Worm (Caenorhabditis elegans) whole organism, L4 larva: ENCODE measurements around the gene Y97E10AR.3.
A peak's percentile ranks its signal among the peaks of the same experiment; 100 is the strongest.

Experiments
- F26F4.8 ChIP-seq: fragments of 200-800 bp; sonication (Bioruptor generic); conservative IDR thresholded peaks from 2 replicates; pipeline ENCODE4 v1.3.6; 2022; ENCODE audit warnings: missing genetic modification characterization, missing compliant biosample characterization
- R02D3.7 ChIP-seq: fragments of 150-350 bp; sonication (generic microtip); optimal IDR thresholded peaks from 3 replicates; lab custom pipeline; 2014; ENCODE audit warnings: missing biosample characterization, missing genetic modification characterization
- aha-1 ChIP-seq: fragments of 150-350 bp; peaks from one replicate; lab custom pipeline; 2014; ENCODE audit warnings: missing biosample characterization, missing genetic modification characterization
- arid-1 ChIP-seq: fragments of 200-800 bp; sonication (Bioruptor generic); conservative IDR thresholded peaks from 2 replicates; pipeline ENCODE4 v1.3.6; 2022; ENCODE audit warnings: missing genetic modification reagents, missing genetic modification characterization, missing compliant biosample characterization
- ceh-28 ChIP-seq: fragments of 150-350 bp; optimal IDR thresholded peaks from 2 replicates; lab custom pipeline; 2014; ENCODE audit warnings: missing biosample characterization, missing genetic modification reagents, missing genetic modification characterization
- ceh-32 ChIP-seq: sonication (generic microtip); optimal IDR thresholded peaks from 2 replicates; lab custom pipeline; 2016; ENCODE audit warnings: mild to moderate bottlenecking, missing genetic modification characterization, missing compliant biosample characterization; ENCODE audit not compliant: poor library complexity
- cey-2 ChIP-seq: sonication (generic microtip); optimal IDR thresholded peaks from 3 replicates; lab custom pipeline; 2017; ENCODE audit warnings: missing genetic modification characterization, mild to moderate bottlenecking, missing compliant biosample characterization, antibody characterized with exemption, borderline replicate concordance; ENCODE audit not compliant: insufficient read depth
- daf-12 ChIP-seq: fragments of 150-350 bp; optimal IDR thresholded peaks from 2 replicates; lab custom pipeline; 2014; ENCODE audit warnings: missing biosample characterization, missing genetic modification reagents, missing genetic modification characterization
- daf-8 ChIP-seq: fragments of 200-800 bp; sonication (Bioruptor generic); IDR thresholded peaks from 2 replicates; pipeline ENCODE4 v1.3.6; 2022; ENCODE audit warnings: missing genetic modification characterization, missing compliant biosample characterization
- dmd-6 ChIP-seq: fragments of 200-800 bp; sonication (Bioruptor generic); IDR thresholded peaks from 2 replicates; pipeline ENCODE4 v1.3.6; 2022; ENCODE audit warnings: missing genetic modification reagents, missing genetic modification characterization, missing compliant biosample characterization
- dmd-8 ChIP-seq: fragments of 200-800 bp; sonication (Bioruptor generic); IDR thresholded peaks from 2 replicates; pipeline ENCODE4 v1.3.6; 2022; ENCODE audit warnings: missing genetic modification characterization, missing compliant biosample characterization
- dpl-1 ChIP-seq: fragments of 150-350 bp; optimal IDR thresholded peaks from 2 replicates; lab custom pipeline; 2014; ENCODE audit warnings: missing biosample characterization, missing genetic modification reagents, missing genetic modification characterization
- hif-1 ChIP-seq, 2 experiments: sonication (generic microtip); optimal IDR thresholded peaks; 2 replicates each; lab custom pipeline; 2016 to 2017; ENCODE audit warnings: missing compliant biosample characterization in 2 of 2, missing genetic modification characterization in 2 of 2, missing genetic modification reagents in 2 of 2, missing genotype in 2 of 2, mild to moderate bottlenecking in 1 of 2
- hlh-11 ChIP-seq: fragments of 200-800 bp; sonication (Bioruptor generic); optimal IDR thresholded peaks from 2 replicates; lab custom pipeline; 2018; ENCODE audit warnings: mild to moderate bottlenecking, missing genetic modification characterization, missing compliant biosample characterization
- hlh-30 ChIP-seq: sonication (generic microtip); optimal IDR thresholded peaks from 2 replicates; lab custom pipeline; 2017; ENCODE audit warnings: antibody characterized with exemption, mild to moderate bottlenecking, missing genetic modification characterization, missing compliant biosample characterization; ENCODE audit not compliant: insufficient read depth
- hmg-1.1 ChIP-seq: fragments of 200-800 bp; sonication (Bioruptor generic); IDR thresholded peaks from 2 replicates; pipeline ENCODE4 v1.3.6; 2022; ENCODE audit warnings: missing genetic modification reagents, missing genetic modification characterization, missing compliant biosample characterization
- lin-1 ChIP-seq: fragments of 200-800 bp; sonication (Bioruptor generic); IDR thresholded peaks from 2 replicates; pipeline ENCODE4 v1.3.6; 2022; ENCODE audit warnings: missing genetic modification reagents, missing genetic modification characterization, missing compliant biosample characterization
- lin-29 ChIP-seq: fragments of 200-800 bp; sonication (Bioruptor generic); IDR thresholded peaks from 2 replicates; pipeline ENCODE4 v1.3.6; 2022; ENCODE audit warnings: missing genetic modification reagents, missing genetic modification characterization, missing compliant biosample characterization
- lin-38 ChIP-seq: fragments of 200-800 bp; sonication (Bioruptor generic); IDR thresholded peaks from 2 replicates; pipeline ENCODE4 v1.3.6; 2022; ENCODE audit warnings: missing genetic modification reagents, missing genetic modification characterization, missing compliant biosample characterization
- lin-39 ChIP-seq: fragments of 150-350 bp; optimal IDR thresholded peaks from 2 replicates; lab custom pipeline; 2014; ENCODE audit warnings: missing biosample characterization, missing genetic modification reagents, missing genetic modification characterization
- lsy-2 ChIP-seq, 2 experiments: fragments of 150-350 bp in 1 of 2; sonication (generic microtip) in 1 of 2; optimal IDR thresholded peaks; 2 replicates each; lab custom pipeline; 2014 to 2017; ENCODE audit warnings: missing biosample characterization in 2 of 2, missing genetic modification characterization in 2 of 2
- mdl-1 ChIP-seq, 2 experiments: fragments of 150-350 bp in 1 of 2; sonication (generic microtip) in 1 of 2; optimal IDR thresholded peaks; 2 replicates each; lab custom pipeline; 2014 to 2017; ENCODE audit warnings: missing biosample characterization in 2 of 2, missing genetic modification characterization in 2 of 2
- mep-1 ChIP-seq: fragments of 150-350 bp; sonication (generic microtip); optimal IDR thresholded peaks from 3 replicates; lab custom pipeline; 2014; ENCODE audit warnings: missing biosample characterization, missing genetic modification characterization
- mes-2 ChIP-seq: sonication (generic microtip); optimal IDR thresholded peaks from 2 replicates; lab custom pipeline; 2016; ENCODE audit warnings: missing genotype, mild to moderate bottlenecking, missing genetic modification characterization, missing compliant biosample characterization; ENCODE audit not compliant: poor library complexity, severe bottlenecking
- mxl-2 ChIP-seq: fragments of 200-800 bp; sonication (Bioruptor generic); conservative IDR thresholded peaks from 2 replicates; pipeline ENCODE4 v1.3.6; 2022; ENCODE audit warnings: missing genetic modification reagents, missing genetic modification characterization, missing compliant biosample characterization
- mxl-3 ChIP-seq: fragments of 200-800 bp; sonication (Bioruptor generic); optimal IDR thresholded peaks from 2 replicates; lab custom pipeline; 2018; ENCODE audit warnings: mild to moderate bottlenecking, missing genetic modification characterization, missing compliant biosample characterization
- nhr-111 ChIP-seq: fragments of 200-800 bp; sonication (Bioruptor generic); optimal IDR thresholded peaks from 2 replicates; lab custom pipeline; 2018; ENCODE audit warnings: mild to moderate bottlenecking, missing genetic modification characterization, missing compliant biosample characterization
- nhr-28 ChIP-seq: fragments of 150-350 bp; optimal IDR thresholded peaks from 2 replicates; lab custom pipeline; 2014; ENCODE audit warnings: missing biosample characterization, missing genetic modification characterization
- nhr-48 ChIP-seq: sonication (generic microtip); optimal IDR thresholded peaks from 2 replicates; lab custom pipeline; 2016; ENCODE audit warnings: mild to moderate bottlenecking, missing genetic modification characterization, missing compliant biosample characterization
- nhr-6 ChIP-seq: fragments of 150-350 bp; optimal IDR thresholded peaks from 2 replicates; lab custom pipeline; 2014; ENCODE audit warnings: missing biosample characterization, missing genetic modification characterization
- pqm-1 ChIP-seq: sonication (generic microtip); optimal IDR thresholded peaks from 2 replicates; lab custom pipeline; 2017; ENCODE audit warnings: missing biosample characterization, missing genetic modification characterization
- saeg-2 ChIP-seq: fragments of 200-800 bp; sonication (Bioruptor generic); IDR thresholded peaks from 2 replicates; pipeline ENCODE4 v1.3.6; 2022; ENCODE audit warnings: missing genetic modification reagents, missing genetic modification characterization, missing compliant biosample characterization
- snpc-4 ChIP-seq: fragments of 150-350 bp; optimal IDR thresholded peaks from 2 replicates; lab custom pipeline; 2014; ENCODE audit warnings: missing biosample characterization, missing genetic modification characterization
- tag-97 ChIP-seq: fragments of 200-800 bp; sonication (Bioruptor generic); IDR thresholded peaks from 2 replicates; pipeline ENCODE4 v1.3.6; 2022; ENCODE audit warnings: missing genetic modification characterization, missing compliant biosample characterization
- unc-130 ChIP-seq: sonication (generic microtip); optimal IDR thresholded peaks from 2 replicates; lab custom pipeline; 2016; ENCODE audit warnings: missing genetic modification reagents, missing genetic modification characterization, missing compliant biosample characterization
- unc-62 ChIP-seq, 3 experiments: fragments of 150-350 bp in 1 of 3; sonication (generic microtip); optimal IDR thresholded peaks in 2 of 3; peaks in 1 of 3; 1 replicate in 1 of 3; 2 replicates in 2 of 3; lab custom pipeline; 2014 to 2017; ENCODE audit warnings: missing biosample characterization in 3 of 3, missing genetic modification characterization in 3 of 3, missing genetic modification reagents in 3 of 3, missing genotype in 1 of 3
- ztf-7 ChIP-seq: fragments of 150-350 bp; optimal IDR thresholded peaks from 2 replicates; lab custom pipeline; 2014; ENCODE audit warnings: missing biosample characterization, missing genetic modification characterization

Y97E10AR.3 gene

DNA sequence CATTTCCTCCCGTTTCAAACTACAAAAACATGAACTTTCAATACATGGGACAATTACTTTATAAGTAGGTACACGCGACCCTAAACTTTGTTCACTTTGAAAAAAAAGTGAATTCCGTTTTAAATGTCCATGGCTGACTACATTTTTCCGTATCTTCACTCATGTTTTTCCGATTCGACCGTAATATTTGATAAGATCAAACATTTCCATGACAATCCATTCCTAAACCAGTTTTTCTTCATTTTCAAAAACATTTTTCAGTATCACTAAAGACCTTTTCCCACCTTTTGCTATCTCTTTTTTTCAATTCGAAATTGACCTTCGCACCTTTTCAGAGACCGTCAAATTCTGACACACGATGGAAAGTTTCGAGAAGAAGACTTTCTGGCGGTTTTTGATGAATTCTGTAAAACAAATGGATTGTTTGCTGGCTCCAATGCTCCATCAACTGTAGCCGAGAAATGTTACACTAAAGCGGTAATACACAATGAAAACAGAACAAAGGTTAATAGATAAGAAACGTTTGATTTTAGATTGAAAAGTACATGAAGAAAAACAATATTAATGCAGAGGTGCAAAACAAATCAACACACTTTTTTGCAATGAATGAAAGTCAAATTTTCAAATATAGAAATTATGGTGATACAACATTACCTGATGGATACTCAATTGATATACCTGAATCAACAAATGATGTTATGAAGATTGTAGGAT lies 20.3 kb upstream of the Y97E10AR.3 start (continued):
- TF ChIP-seq arid-1 (no peak), pqm-1 (peak; percentile 5), hmg-1.1 (GFP tag; lab: Robert Waterston, UW) (no peak), daf-8 (no peak)

DNA sequence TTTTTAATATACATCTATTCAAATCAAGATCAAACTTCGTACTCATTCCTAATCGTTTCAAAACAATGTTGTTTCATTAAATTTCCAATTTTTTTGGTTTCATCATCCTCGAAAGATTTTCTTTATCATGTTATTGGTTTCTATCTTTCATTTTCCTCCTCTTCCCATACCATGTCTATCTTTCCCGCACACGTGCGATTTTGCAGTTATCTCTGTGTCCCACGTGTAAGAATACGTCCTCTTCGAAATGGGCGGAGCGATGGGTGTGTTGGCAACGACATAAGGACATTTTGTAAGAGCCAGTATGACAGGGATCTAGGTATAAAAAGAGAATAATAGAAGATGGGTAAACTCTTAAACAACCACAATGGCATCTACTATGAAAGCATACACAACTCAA lies 19.0 kb upstream of the Y97E10AR.3 start, which contains the start of gene F43H9.4:
Gene F43H9.4, plus strand, starts transcription at position 366 of the 400 bp plus-strand sequence.
- TF ChIP-seq mep-1 (tag; lab: Kevin White, UChicago) (peak; percentile 9), unc-62 (GFP tag; optimal IDR thresholded peaks at IDR 0.05 in 1 of 2; lab: Kevin White, UChicago) (peak in 1 of 2 experiments; percentile 99), unc-62 (tag; optimal IDR thresholded peaks at IDR 0.05; lab: Kevin White, UChicago) (no peak), tag-97 (GFP tag; lab: Robert Waterston, UW) (no peak), nhr-28 (peak; percentile 75), unc-130 (GFP tag; lab: Kevin White, UChicago) (no peak), ceh-28 (no peak), mxl-3 (GFP tag; lab: Kevin White, UChicago) (peak; percentile 99), aha-1 (tag; lab: Kevin White, UChicago) (peak; percentile 71), nhr-48 (tag; lab: Kevin White, UChicago) (peak; percentile 73), ztf-7 (tag; lab: Kevin White, UChicago) (no peak), lin-1 (GFP tag; lab: Robert Waterston, UW) (no peak), nhr-111 (GFP tag; lab: Kevin White, UChicago) (no peak), lin-39 (tag; lab: Kevin White, UChicago) (no peak), dmd-8 (GFP tag; lab: Robert Waterston, UW) (no peak), cey-2 (tag; lab: Kevin White, UChicago) (peak; percentile 86), mdl-1 (tag; optimal IDR thresholded peaks at IDR 0.05; lab: Kevin White, UChicago) (peak; percentile 79 to 89), hlh-11 (peak; percentile 51), snpc-4 (no peak), dmd-6 (GFP tag; lab: Robert Waterston, UW) (peak; percentile 76), hlh-30 (tag; lab: Kevin White, UChicago) (peak; percentile 55), daf-12 (tag; lab: Kevin White, UChicago) (no peak), nhr-6 (tag; lab: Kevin White, UChicago) (no peak)
- TF ChIP-seq, all 104 proteins: peak for 11

DNA sequence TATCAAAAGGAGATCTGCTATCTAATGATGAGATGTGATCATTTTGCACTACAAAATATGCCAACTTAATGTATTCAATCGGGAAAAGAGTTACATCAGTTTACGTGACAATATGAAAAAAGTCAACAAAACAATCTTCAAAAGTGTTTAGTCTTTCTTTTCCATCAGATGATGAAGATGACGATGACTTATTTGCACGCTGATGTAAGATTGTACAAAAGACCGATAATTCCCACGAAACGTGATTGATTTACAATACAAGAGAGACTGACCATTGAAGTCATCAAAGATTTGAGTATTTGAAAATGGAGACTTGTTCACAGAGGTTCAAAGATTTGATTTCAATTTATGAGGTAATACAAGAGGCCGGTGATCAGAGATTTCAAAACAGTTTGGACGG lies 17.9 kb upstream of the Y97E10AR.3 start:
- TF ChIP-seq hif-1 (tag; optimal IDR thresholded peaks at IDR 0.05; lab: Kevin White, UChicago) (peak in 1 of 2 experiments; percentile 43), mxl-2 (no peak), ztf-7 (tag; lab: Kevin White, UChicago) (peak; percentile 83), F26F4.8 (GFP tag; lab: Robert Waterston, UW) (no peak), hlh-30 (tag; lab: Kevin White, UChicago) (peak; percentile 23), nhr-28 (peak; percentile 64)

DNA sequence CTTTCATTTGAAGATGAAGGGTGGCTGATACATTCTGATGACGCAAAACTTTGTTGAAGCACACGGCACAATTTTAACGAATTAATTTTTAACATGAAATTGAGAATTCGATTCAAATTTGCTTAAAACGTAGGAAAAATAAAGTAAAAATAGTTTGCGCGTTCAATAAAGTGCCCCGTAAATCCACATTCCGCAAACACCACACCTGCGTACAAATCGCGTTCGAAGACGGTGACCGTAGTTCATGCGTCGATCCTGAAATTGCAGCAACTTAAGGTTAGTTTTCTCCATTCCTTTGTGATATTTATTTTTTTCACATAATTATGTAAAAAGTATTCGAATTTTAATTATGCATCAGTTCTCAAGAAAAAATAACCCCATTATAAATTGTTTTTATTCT lies 17.4 kb upstream of the Y97E10AR.3 start, which contains the start of gene F43H9.3:
Gene F43H9.3, minus strand, starts transcription at position 189 of the 400 bp plus-strand sequence.
- TF ChIP-seq R02D3.7 (tag; lab: Kevin White, UChicago), result peak; percentile 83
- TF ChIP-seq dpl-1 (GFP tag; lab: Kevin White, UChicago), result peak; percentile 38
- peak in 1 of 2 experiments; percentile 87 for TF ChIP-seq lsy-2 (tag; optimal IDR thresholded peaks at IDR 0.05; lab: Kevin White, UChicago)
- TF ChIP-seq aha-1 (tag; lab: Kevin White, UChicago), result peak; percentile 56
- TF ChIP-seq mes-2, result peak; percentile 5
- TF ChIP-seq lin-38 (GFP tag; lab: Robert Waterston, UW), result peak; percentile 31; the same call in 1 of the 2 replicates
- no peak for TF ChIP-seq saeg-2 (GFP tag; lab: Robert Waterston, UW)
- no peak for TF ChIP-seq lin-29 (GFP tag; lab: Robert Waterston, UW)
- peak in 1 of 2 experiments; percentile 46 for TF ChIP-seq unc-62 (GFP tag; optimal IDR thresholded peaks at IDR 0.05 in 1 of 2; lab: Kevin White, UChicago)
- TF ChIP-seq unc-62 (tag; optimal IDR thresholded peaks at IDR 0.05; lab: Kevin White, UChicago), result no peak
- no peak for TF ChIP-seq ceh-32 (tag; lab: Kevin White, UChicago)
- TF ChIP-seq, all 104 proteins: peak for 7
